Worm (Caenorhabditis elegans) whole organism, L4 larva: ENCODE results near the gene Y55B1BL.1.

ENCODE experiments used
- F10B5.3 ChIP-seq: sonication (generic microtip); optimal IDR thresholded peaks from 2 replicates; lab custom pipeline; 2016; ENCODE audit warnings: mild to moderate bottlenecking, missing genetic modification characterization, missing compliant biosample characterization
- F37D6.2 ChIP-seq: sonication (generic microtip); optimal IDR thresholded peaks from 2 replicates; lab custom pipeline; 2016; ENCODE audit warnings: mild to moderate bottlenecking, missing genetic modification characterization, missing compliant biosample characterization
- F44E2.7 ChIP-seq: fragments of 200-800 bp; sonication (Bioruptor generic); IDR thresholded peaks from 2 replicates; pipeline ENCODE4 v2.1.2; 2022; ENCODE audit warnings: missing genetic modification characterization, missing compliant biosample characterization
- R02D3.7 ChIP-seq: fragments of 150-350 bp; sonication (generic microtip); optimal IDR thresholded peaks from 3 replicates; lab custom pipeline; 2014; ENCODE audit warnings: missing biosample characterization, missing genetic modification characterization
- T26A8.4 ChIP-seq: fragments of 200-800 bp; sonication (Bioruptor generic); IDR thresholded peaks from 2 replicates; pipeline ENCODE4 v1.3.6; 2022; ENCODE audit warnings: missing genetic modification characterization, missing compliant biosample characterization
- Y5F2A.4 ChIP-seq: fragments of 200-800 bp; sonication (Bioruptor generic); optimal IDR thresholded peaks from 2 replicates; lab custom pipeline; 2018; ENCODE audit warnings: mild to moderate bottlenecking, missing genetic modification characterization, missing compliant biosample characterization
- ZK546.5 ChIP-seq, 2 experiments: sonication (generic microtip); optimal IDR thresholded peaks; 2 replicates each; lab custom pipeline; 2017; ENCODE audit warnings: missing biosample characterization in 2 of 2, missing genetic modification characterization in 2 of 2
- aha-1 ChIP-seq: fragments of 150-350 bp; peaks from one replicate; lab custom pipeline; 2014; ENCODE audit warnings: missing biosample characterization, missing genetic modification characterization
- aly-2 ChIP-seq: sonication (generic microtip); optimal IDR thresholded peaks from 2 replicates; lab custom pipeline; 2018; ENCODE audit warnings: missing biosample characterization, missing genetic modification characterization
- ceh-32 ChIP-seq: sonication (generic microtip); optimal IDR thresholded peaks from 2 replicates; lab custom pipeline; 2016; ENCODE audit warnings: mild to moderate bottlenecking, missing genetic modification characterization, missing compliant biosample characterization; ENCODE audit not compliant: poor library complexity
- ceh-44 ChIP-seq: fragments of 200-800 bp; sonication (Bioruptor generic); IDR thresholded peaks from 2 replicates; pipeline ENCODE4 v1.3.6; 2022; ENCODE audit warnings: missing genetic modification reagents, missing genetic modification characterization, missing compliant biosample characterization
- ceh-62 ChIP-seq: sonication (generic microtip); optimal IDR thresholded peaks from 2 replicates; lab custom pipeline; 2017; ENCODE audit warnings: missing biosample characterization, missing genetic modification characterization
- ceh-82 ChIP-seq: sonication (generic microtip); optimal IDR thresholded peaks from 2 replicates; lab custom pipeline; 2017; ENCODE audit warnings: missing biosample characterization, missing genetic modification characterization
- ces-1 ChIP-seq: fragments of 150-350 bp; sonication (generic microtip); optimal IDR thresholded peaks from 4 replicates; lab custom pipeline; 2014; ENCODE audit warnings: missing biosample characterization, missing genetic modification reagents, missing genetic modification characterization
- daf-16 ChIP-seq, 3 experiments: sonication (generic microtip); optimal IDR thresholded peaks; 2 replicates each; lab custom pipeline; 2016 to 2017; ENCODE audit warnings: missing genetic modification characterization in 3 of 3, missing genetic modification reagents in 3 of 3, mild to moderate bottlenecking in 2 of 3, missing compliant biosample characterization in 2 of 3, missing biosample characterization in 1 of 3, moderate library complexity in 1 of 3
- dmd-8 ChIP-seq: fragments of 200-800 bp; sonication (Bioruptor generic); IDR thresholded peaks from 2 replicates; pipeline ENCODE4 v1.3.6; 2022; ENCODE audit warnings: missing genetic modification characterization, missing compliant biosample characterization
- dmd-9 ChIP-seq: fragments of 200-800 bp; sonication (Bioruptor generic); IDR thresholded peaks from 2 replicates; pipeline ENCODE4 v1.3.6; 2022; ENCODE audit warnings: missing genetic modification reagents, missing genetic modification characterization, missing compliant biosample characterization
- duxl-1 ChIP-seq: sonication (generic microtip); optimal IDR thresholded peaks from 2 replicates; lab custom pipeline; 2016; ENCODE audit warnings: mild to moderate bottlenecking, missing genetic modification characterization, moderate library complexity, missing compliant biosample characterization; ENCODE audit not compliant: poor library complexity
- dve-1 ChIP-seq: sonication (generic microtip); optimal IDR thresholded peaks from 2 replicates; lab custom pipeline; 2017; ENCODE audit warnings: antibody characterized with exemption, mild to moderate bottlenecking, missing genetic modification characterization, missing compliant biosample characterization; ENCODE audit not compliant: insufficient read depth
- gei-8 ChIP-seq: fragments of 200-800 bp; sonication (Bioruptor generic); optimal IDR thresholded peaks from 2 replicates; lab custom pipeline; 2018; ENCODE audit warnings: mild to moderate bottlenecking, missing genetic modification characterization, missing compliant biosample characterization
- jun-1 ChIP-seq: fragments of 150-350 bp; optimal IDR thresholded peaks from 2 replicates; lab custom pipeline; 2014; ENCODE audit warnings: missing biosample characterization, missing genetic modification reagents, missing genetic modification characterization
- lin-1 ChIP-seq: fragments of 200-800 bp; sonication (Bioruptor generic); IDR thresholded peaks from 2 replicates; pipeline ENCODE4 v1.3.6; 2022; ENCODE audit warnings: missing genetic modification reagents, missing genetic modification characterization, missing compliant biosample characterization
- lin-13 ChIP-seq: fragments of 150-350 bp; optimal IDR thresholded peaks from 2 replicates; lab custom pipeline; 2014; ENCODE audit warnings: missing biosample characterization, missing genetic modification reagents, missing genetic modification characterization
- lin-15B ChIP-seq: fragments of 150-350 bp; sonication (generic microtip); optimal IDR thresholded peaks from 3 replicates; lab custom pipeline; 2014; ENCODE audit warnings: missing biosample characterization, missing genetic modification characterization
- lir-3 ChIP-seq: sonication (generic microtip); optimal IDR thresholded peaks from 2 replicates; lab custom pipeline; 2016; ENCODE audit warnings: mild to moderate bottlenecking, missing genetic modification characterization, missing compliant biosample characterization
- lsy-2 ChIP-seq, 2 experiments: fragments of 150-350 bp in 1 of 2; sonication (generic microtip) in 1 of 2; optimal IDR thresholded peaks; 2 replicates each; lab custom pipeline; 2014 to 2017; ENCODE audit warnings: missing biosample characterization in 2 of 2, missing genetic modification characterization in 2 of 2
- madf-9 ChIP-seq: fragments of 200-800 bp; sonication (Bioruptor generic); conservative IDR thresholded peaks from 2 replicates; pipeline ENCODE4 v1.3.6; 2022; ENCODE audit warnings: missing genetic modification reagents, missing genetic modification characterization, missing compliant biosample characterization
- mdl-1 ChIP-seq, 2 experiments: fragments of 150-350 bp in 1 of 2; sonication (generic microtip) in 1 of 2; optimal IDR thresholded peaks; 2 replicates each; lab custom pipeline; 2014 to 2017; ENCODE audit warnings: missing biosample characterization in 2 of 2, missing genetic modification characterization in 2 of 2
- mes-2 ChIP-seq: sonication (generic microtip); optimal IDR thresholded peaks from 2 replicates; lab custom pipeline; 2016; ENCODE audit warnings: missing genotype, mild to moderate bottlenecking, missing genetic modification characterization, missing compliant biosample characterization; ENCODE audit not compliant: poor library complexity, severe bottlenecking
- mxl-3 ChIP-seq: fragments of 200-800 bp; sonication (Bioruptor generic); optimal IDR thresholded peaks from 2 replicates; lab custom pipeline; 2018; ENCODE audit warnings: mild to moderate bottlenecking, missing genetic modification characterization, missing compliant biosample characterization
- nhr-10 ChIP-seq: fragments of 150-350 bp; optimal IDR thresholded peaks from 2 replicates; lab custom pipeline; 2014; ENCODE audit warnings: missing biosample characterization, missing genetic modification characterization
- nhr-102 ChIP-seq: sonication (generic microtip); optimal IDR thresholded peaks from 2 replicates; lab custom pipeline; 2016; ENCODE audit warnings: mild to moderate bottlenecking, missing genetic modification characterization, moderate library complexity, missing compliant biosample characterization
- nhr-11 ChIP-seq: fragments of 150-350 bp; optimal IDR thresholded peaks from 2 replicates; lab custom pipeline; 2014; ENCODE audit warnings: missing biosample characterization, missing genetic modification characterization
- nhr-111 ChIP-seq: fragments of 200-800 bp; sonication (Bioruptor generic); optimal IDR thresholded peaks from 2 replicates; lab custom pipeline; 2018; ENCODE audit warnings: mild to moderate bottlenecking, missing genetic modification characterization, missing compliant biosample characterization
- nhr-237 ChIP-seq: sonication (generic microtip); optimal IDR thresholded peaks from 2 replicates; lab custom pipeline; 2017; ENCODE audit warnings: missing biosample characterization, missing genetic modification characterization
- nhr-25 ChIP-seq: sonication (generic microtip); optimal IDR thresholded peaks from 2 replicates; lab custom pipeline; 2017; ENCODE audit warnings: missing genetic modification characterization, mild to moderate bottlenecking, missing compliant biosample characterization, antibody characterized with exemption, moderate library complexity, borderline replicate concordance; ENCODE audit not compliant: insufficient read depth
- nhr-28 ChIP-seq: fragments of 150-350 bp; optimal IDR thresholded peaks from 2 replicates; lab custom pipeline; 2014; ENCODE audit warnings: missing biosample characterization, missing genetic modification characterization
- nhr-6 ChIP-seq: fragments of 150-350 bp; optimal IDR thresholded peaks from 2 replicates; lab custom pipeline; 2014; ENCODE audit warnings: missing biosample characterization, missing genetic modification characterization
- nhr-76 ChIP-seq: fragments of 150-350 bp; optimal IDR thresholded peaks from 2 replicates; lab custom pipeline; 2014; ENCODE audit warnings: missing biosample characterization, missing genetic modification characterization
- sdz-12 ChIP-seq: fragments of 200-800 bp; sonication (Bioruptor generic); optimal IDR thresholded peaks from 2 replicates; lab custom pipeline; 2018; ENCODE audit warnings: mild to moderate bottlenecking, missing genetic modification characterization, missing compliant biosample characterization
- set-16 ChIP-seq: fragments of 200-800 bp; sonication (Bioruptor generic); IDR thresholded peaks from 2 replicates; pipeline ENCODE4 v1.3.6; 2022; ENCODE audit warnings: missing genetic modification reagents, missing genetic modification characterization, missing compliant biosample characterization
- skn-1 ChIP-seq: fragments of 150-350 bp; optimal IDR thresholded peaks from 2 replicates; lab custom pipeline; 2014; ENCODE audit warnings: missing biosample characterization, missing genetic modification characterization
- unc-130 ChIP-seq: sonication (generic microtip); optimal IDR thresholded peaks from 2 replicates; lab custom pipeline; 2016; ENCODE audit warnings: missing genetic modification reagents, missing genetic modification characterization, missing compliant biosample characterization
- zfp-2 ChIP-seq: sonication (generic microtip); optimal IDR thresholded peaks from 2 replicates; lab custom pipeline; 2016; ENCODE audit warnings: mild to moderate bottlenecking, missing genetic modification characterization, missing compliant biosample characterization
- zfp-3 ChIP-seq: fragments of 200-800 bp; sonication (Bioruptor generic); conservative IDR thresholded peaks from 2 replicates; pipeline ENCODE4 v1.3.6; 2022; ENCODE audit warnings: missing genetic modification reagents, missing genetic modification characterization, missing compliant biosample characterization
- ztf-11 ChIP-seq: fragments of 150-350 bp; optimal IDR thresholded peaks from 2 replicates; lab custom pipeline; 2014; ENCODE audit warnings: missing biosample characterization, missing genetic modification characterization

Gene Y55B1BL.1

ce11 chrIII:434361-434941, 32.3 kb downstream of the Y55B1BL.1 start, which contains the start of gene affl-2:
Gene affl-2 (plus strand): TSS chrIII:434891.
- no peak for TF ChIP-seq Y5F2A.4 (GFP tag; lab: Kevin White, UChicago)
- TF ChIP-seq aly-2 (tag; lab: Kevin White, UChicago) = no peak
- no peak for TF ChIP-seq daf-16 (GFP tag; optimal IDR thresholded peaks at IDR 0.05; lab: Kevin White, UChicago)
- peak; percentile 11 for TF ChIP-seq daf-16 (tag; optimal IDR thresholded peaks at IDR 0.05; lab: Kevin White, UChicago)
- TF ChIP-seq mxl-3 (GFP tag; lab: Kevin White, UChicago) = peak; percentile 42
- peak; percentile 31 for TF ChIP-seq nhr-28
- TF ChIP-seq zfp-2 (tag; lab: Kevin White, UChicago) = no peak
- TF ChIP-seq duxl-1 (tag; lab: Kevin White, UChicago) = no peak
- TF ChIP-seq mdl-1 (tag; optimal IDR thresholded peaks at IDR 0.05; lab: Kevin White, UChicago) = peak in 1 of 2 experiments; percentile 6
- no peak for TF ChIP-seq F37D6.2
- 0 out of 2 replicates have a peak, but pooled peaks have one; percentile 41 for TF ChIP-seq T26A8.4 (GFP tag; lab: Robert Waterston, UW)
- TF ChIP-seq nhr-10 = no peak
- peak; percentile 15 for TF ChIP-seq aha-1
- peak; percentile 57 for TF ChIP-seq mes-2 (tag; lab: Kevin White, UChicago)
- no peak for TF ChIP-seq nhr-237 (tag; lab: Kevin White, UChicago)
- TF ChIP-seq F10B5.3 = no peak
- TF ChIP-seq dve-1 (tag; lab: Kevin White, UChicago) = peak; percentile 36
- no peak for TF ChIP-seq set-16 (GFP tag; lab: Robert Waterston, UW)
- TF ChIP-seq gei-8 = no peak

- no peak for TF ChIP-seq nhr-102 (tag; lab: Kevin White, UChicago)
- peak; percentile 71 for TF ChIP-seq set-16 (GFP tag; lab: Robert Waterston, UW)
- TF ChIP-seq lin-15B (tag; lab: Kevin White, UChicago) = no peak
- TF ChIP-seq sdz-12 (GFP tag; lab: Kevin White, UChicago) = no peak
These were observed 34.8 kb downstream of the Y55B1BL.1 start for ce11 chrIII:437033-437432.

DNA sequence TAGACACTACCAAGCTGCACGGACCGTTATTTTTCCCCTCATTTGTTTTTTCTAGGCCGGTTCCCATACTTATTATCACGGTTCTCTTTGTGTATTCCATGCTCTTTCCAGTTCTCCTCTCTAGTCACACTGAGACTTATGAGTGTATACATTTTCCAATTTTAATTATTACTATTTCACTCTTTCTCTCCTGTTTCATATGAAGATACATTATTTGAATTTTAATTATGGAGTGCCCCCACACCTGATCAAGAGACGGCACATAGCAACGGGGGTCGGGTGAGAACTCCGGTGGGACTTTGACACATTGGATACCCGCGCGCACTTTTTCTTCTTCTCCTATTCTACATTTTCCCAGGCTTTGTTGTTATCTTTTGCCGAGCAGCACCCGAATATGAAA, 37.7 kb downstream of the Y55B1BL.1 start, which contains the start of gene affl-1:
Gene affl-1 (plus strand): TSS at position 301 of the 400 bp plus-strand sequence.
- TF ChIP-seq R02D3.7 (tag; lab: Kevin White, UChicago) (no peak), dmd-9 (GFP tag; lab: Robert Waterston, UW) (no peak), madf-9 (GFP tag; lab: Robert Waterston, UW) (no peak), lin-13 (no peak), dmd-8 (GFP tag; lab: Robert Waterston, UW) (no peak), aly-2 (tag; lab: Kevin White, UChicago) (no peak), nhr-76 (tag; lab: Kevin White, UChicago) (no peak), skn-1 (no peak), nhr-6 (tag; lab: Kevin White, UChicago) (no peak), zfp-3 (GFP tag; lab: Robert Waterston, UW) (no peak), ZK546.5 (tag; optimal IDR thresholded peaks at IDR 0.05; lab: Kevin White, UChicago) (no peak), gei-8 (no peak), lsy-2 (tag; optimal IDR thresholded peaks at IDR 0.05; lab: Kevin White, UChicago) (no peak), ztf-11 (tag; lab: Kevin White, UChicago) (no peak)

- TF ChIP-seq ceh-62 (tag; lab: Kevin White, UChicago) (no peak), ces-1 (GFP tag; lab: Kevin White, UChicago) (no peak), lin-1 (GFP tag; lab: Robert Waterston, UW) (no peak), aly-2 (tag; lab: Kevin White, UChicago) (no peak), nhr-111 (no peak), lir-3 (tag; lab: Kevin White, UChicago) (no peak), jun-1 (tag; lab: Kevin White, UChicago) (no peak), nhr-25 (tag; lab: Kevin White, UChicago) (no peak), nhr-102 (tag; lab: Kevin White, UChicago) (no peak), ceh-82 (tag; lab: Kevin White, UChicago) (no peak), lin-13 (no peak), F44E2.7 (GFP tag; lab: Robert Waterston, UW) (no peak), ZK546.5 (tag; optimal IDR thresholded peaks at IDR 0.05; lab: Kevin White, UChicago) (no peak), unc-130 (GFP tag; lab: Kevin White, UChicago) (no peak), ceh-44 (GFP tag; lab: Robert Waterston, UW) (no peak), ceh-32 (tag; lab: Kevin White, UChicago) (no peak), nhr-11 (tag; lab: Kevin White, UChicago) (no peak)
These were observed 41.9 kb downstream of the Y55B1BL.1 start, which contains the start of gene Y55B1BR.8 for ce11 chrIII:444101-444500. Gene Y55B1BR.8 (plus strand): TSS chrIII:444401.
